Worm (Caenorhabditis elegans) whole organism, mixed stage, embryonic: ENCODE results near the gene F59A1.18.

Source experiments
- blmp-1 ChIP-seq: fragments of 150-350 bp; optimal IDR thresholded peaks from 2 replicates; lab custom pipeline; 2014; ENCODE audit warnings: missing biosample characterization, missing genetic modification characterization
- ceh-43 ChIP-seq: fragments of 200-800 bp; sonication (Bioruptor generic); optimal IDR thresholded peaks from 2 replicates; lab custom pipeline; 2018; ENCODE audit warnings: mild to moderate bottlenecking, missing genetic modification characterization, moderate library complexity, missing compliant biosample characterization
- ces-1 ChIP-seq: fragments of 150-350 bp; optimal IDR thresholded peaks from 2 replicates; lab custom pipeline; 2014; ENCODE audit warnings: missing biosample characterization, missing genetic modification reagents, missing genetic modification characterization
- flh-1 ChIP-seq: fragments of 200-800 bp; sonication (Bioruptor generic); optimal IDR thresholded peaks from 2 replicates; lab custom pipeline; 2018; ENCODE audit warnings: mild to moderate bottlenecking, missing genetic modification characterization, moderate library complexity, missing compliant biosample characterization
- lsy-2 ChIP-seq: fragments of 150-350 bp; optimal IDR thresholded peaks from 2 replicates; lab custom pipeline; 2014; ENCODE audit warnings: missing biosample characterization, missing genetic modification characterization
- mep-1 ChIP-seq: fragments of 150-350 bp; optimal IDR thresholded peaks from 2 replicates; lab custom pipeline; 2017; ENCODE audit warnings: missing biosample characterization, missing genetic modification reagents, missing genetic modification characterization, inconsistent platforms
- mls-2 ChIP-seq: sonication (generic microtip); optimal IDR thresholded peaks from 2 replicates; lab custom pipeline; 2016; ENCODE audit warnings: mild to moderate bottlenecking, missing genetic modification characterization, moderate library complexity, missing compliant biosample characterization
- nhr-237 ChIP-seq: fragments of 150-350 bp; optimal IDR thresholded peaks from 2 replicates; lab custom pipeline; 2014; ENCODE audit warnings: missing biosample characterization, missing genetic modification characterization
- nhr-28 ChIP-seq: fragments of 150-350 bp; optimal IDR thresholded peaks from 2 replicates; lab custom pipeline; 2014; ENCODE audit warnings: missing biosample characterization, missing genetic modification characterization
- pha-4 ChIP-seq: fragments of 150-350 bp; optimal IDR thresholded peaks from 2 replicates; lab custom pipeline; 2018; ENCODE audit warnings: missing biosample characterization, missing genetic modification reagents, missing genetic modification characterization
- snpc-4 ChIP-seq: fragments of 150-350 bp; optimal IDR thresholded peaks from 2 replicates; lab custom pipeline; 2014; ENCODE audit warnings: missing biosample characterization, missing genetic modification characterization
- unc-39 ChIP-seq: fragments of 150-350 bp; optimal IDR thresholded peaks from 2 replicates; lab custom pipeline; 2014; ENCODE audit warnings: missing biosample characterization, missing genetic modification characterization
- unc-62 ChIP-seq: fragments of 150-350 bp; optimal IDR thresholded peaks from 2 replicates; lab custom pipeline; 2014; ENCODE audit warnings: missing biosample characterization, missing genetic modification reagents, missing genetic modification characterization
- ztf-11 ChIP-seq: fragments of 150-350 bp; optimal IDR thresholded peaks from 2 replicates; lab custom pipeline; 2014; ENCODE audit warnings: missing biosample characterization, missing genetic modification characterization

DNA sequence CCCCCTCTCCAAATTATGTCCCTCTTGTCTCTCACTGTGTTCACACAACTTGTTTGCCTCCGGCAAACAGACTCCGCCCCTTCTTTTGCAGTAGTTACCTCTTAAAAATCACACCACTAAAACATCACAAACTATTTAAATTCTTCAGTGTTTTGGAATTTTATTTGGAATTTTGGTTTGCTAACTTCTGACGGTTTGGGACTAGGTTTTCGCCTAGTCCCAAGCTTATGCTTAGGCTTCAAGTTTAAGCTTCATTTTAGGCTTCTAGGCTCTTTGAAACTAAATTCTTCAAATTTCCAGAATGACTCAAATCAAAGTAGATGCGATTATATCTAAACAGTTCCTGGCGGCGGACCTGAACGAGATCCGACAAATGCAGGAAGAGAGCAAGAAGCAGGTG, 38.0 kb upstream of the F59A1.18 start, which contains the start of gene fat-5:
- TF ChIP-seq mep-1 (no peak), mls-2 (tag; lab: Kevin White, UChicago) (no peak), pha-4 (no peak), ztf-11 (no peak), nhr-237 (no peak), unc-62 (GFP tag; lab: Kevin White, UChicago) (no peak), nhr-28 (tag; lab: Kevin White, UChicago) (no peak), blmp-1 (tag; lab: Kevin White, UChicago) (no peak), flh-1 (GFP tag; lab: Kevin White, UChicago) (no peak), lsy-2 (tag; lab: Kevin White, UChicago) (no peak), snpc-4 (tag; lab: Kevin White, UChicago) (no peak), ceh-43 (GFP tag; lab: Kevin White, UChicago) (no peak), unc-39 (tag; lab: Kevin White, UChicago) (no peak), ces-1 (no peak)
